Worm (Caenorhabditis elegans) whole organism, L2 larva: ENCODE data around the gene K03B4.6.

Source experiments
- F13H6.1 ChIP-seq: sonication (generic microtip); optimal IDR thresholded peaks from 2 replicates; lab custom pipeline; 2016; ENCODE audit warnings: missing genetic modification characterization, missing compliant biosample characterization
- R02D3.7 ChIP-seq: fragments of 150-350 bp; optimal IDR thresholded peaks from 2 replicates; lab custom pipeline; 2014; ENCODE audit warnings: missing biosample characterization, missing genetic modification characterization
- ama-1 ChIP-seq: fragments of 150-350 bp; optimal IDR thresholded peaks from 2 replicates; lab custom pipeline; 2018; ENCODE audit warnings: inconsistent platforms
- lin-11 ChIP-seq: fragments of 150-350 bp; sonication (generic microtip); optimal IDR thresholded peaks from 2 replicates; lab custom pipeline; 2014; ENCODE audit warnings: missing biosample characterization, missing genetic modification characterization, inconsistent platforms, mixed read lengths
- lin-13 ChIP-seq: fragments of 150-350 bp; optimal IDR thresholded peaks from 2 replicates; lab custom pipeline; 2014; ENCODE audit warnings: missing biosample characterization, missing genetic modification reagents, missing genetic modification characterization
- lsy-2 ChIP-seq, 2 experiments: fragments of 150-350 bp in 1 of 2; sonication (generic microtip) in 1 of 2; optimal IDR thresholded peaks; 2 replicates each; lab custom pipeline; 2014 to 2017; ENCODE audit warnings: missing biosample characterization in 2 of 2, missing genetic modification characterization in 2 of 2
- mdl-1 ChIP-seq, 2 experiments: fragments of 150-350 bp in 1 of 2; sonication (generic microtip) in 1 of 2; optimal IDR thresholded peaks; 2 replicates each; lab custom pipeline; 2017; ENCODE audit warnings: missing biosample characterization in 2 of 2, missing genetic modification characterization in 2 of 2
- nhr-129 ChIP-seq: fragments of 150-350 bp; optimal IDR thresholded peaks from 2 replicates; lab custom pipeline; 2014; ENCODE audit warnings: missing biosample characterization, missing genetic modification characterization
- nhr-6 ChIP-seq: fragments of 150-350 bp; optimal IDR thresholded peaks from 2 replicates; lab custom pipeline; 2014; ENCODE audit warnings: missing biosample characterization, missing genetic modification characterization
- skn-1 ChIP-seq: sonication (generic microtip); optimal IDR thresholded peaks from 2 replicates; lab custom pipeline; 2017; ENCODE audit warnings: missing biosample characterization, missing genetic modification characterization
- unc-39 ChIP-seq: fragments of 150-350 bp; optimal IDR thresholded peaks from 2 replicates; lab custom pipeline; 2014; ENCODE audit warnings: missing biosample characterization, missing genetic modification characterization
- unc-62 ChIP-seq: fragments of 150-350 bp; optimal IDR thresholded peaks from 2 replicates; lab custom pipeline; 2014; ENCODE audit warnings: missing biosample characterization, missing genetic modification reagents, missing genetic modification characterization
- zag-1 ChIP-seq: fragments of 150-350 bp; optimal IDR thresholded peaks from 2 replicates; lab custom pipeline; 2014; ENCODE audit warnings: missing biosample characterization, missing genetic modification characterization
- ztf-11 ChIP-seq: sonication (generic microtip); optimal IDR thresholded peaks from 2 replicates; lab custom pipeline; 2017; ENCODE audit warnings: missing biosample characterization, missing genetic modification characterization

- no peak for TF ChIP-seq ama-1 (lab: Kevin White, UChicago)
- no peak for TF ChIP-seq unc-62 (GFP tag; lab: Kevin White, UChicago)
- TF ChIP-seq lin-13 (GFP tag; lab: Kevin White, UChicago) = no peak
- no peak for TF ChIP-seq unc-39 (tag; lab: Kevin White, UChicago)
- no peak for TF ChIP-seq nhr-129 (tag; lab: Kevin White, UChicago)
- no peak for TF ChIP-seq R02D3.7 (tag; lab: Kevin White, UChicago)
- no peak for TF ChIP-seq ztf-11 (tag; lab: Kevin White, UChicago)
- TF ChIP-seq zag-1 (tag; lab: Kevin White, UChicago) = no peak
- no peak for TF ChIP-seq skn-1 (tag; lab: Kevin White, UChicago)
- TF ChIP-seq nhr-6 (tag; lab: Kevin White, UChicago) = no peak
- TF ChIP-seq F13H6.1 (tag; lab: Kevin White, UChicago) = no peak
- no peak for TF ChIP-seq mdl-1 (tag; optimal IDR thresholded peaks at IDR 0.05; lab: Kevin White, UChicago)
- TF ChIP-seq lin-11 (tag; lab: Kevin White, UChicago) = no peak
- TF ChIP-seq lsy-2 (tag; optimal IDR thresholded peaks at IDR 0.05; lab: Kevin White, UChicago) = no peak
These were observed 46.3 kb upstream of the K03B4.6 start, which contains the start of gene F39G3.5 for ce11 chrV:4722314-4722713.
